Worm (Caenorhabditis elegans): ENCODE results near the gene gly-9.
A peak's percentile ranks its signal among the peaks of the same experiment; 100 is the strongest.

The gly-9 gene

DNA sequence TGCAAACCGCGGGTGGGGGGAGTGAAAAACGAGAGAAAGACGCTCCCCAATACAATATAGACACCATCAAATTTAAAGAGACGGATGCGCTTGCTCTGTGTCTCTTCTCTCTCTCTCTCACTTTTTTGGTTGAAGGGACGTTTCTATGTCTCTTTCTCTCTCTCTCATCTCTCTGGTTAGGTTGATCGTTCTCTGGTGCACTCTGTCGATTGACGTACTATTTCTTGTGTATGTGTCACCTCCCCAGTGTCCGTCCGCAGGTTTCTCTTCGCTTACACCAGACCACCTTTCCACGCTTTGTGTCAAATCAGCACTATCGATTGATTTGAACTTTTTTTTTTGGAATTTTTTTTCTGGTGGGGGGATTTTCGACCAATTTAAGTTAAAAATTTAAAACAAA is 47.0 kb downstream of the gly-9 start (continued):
- no peak for TF ChIP-seq madf-8 (GFP tag; conservative IDR thresholded peaks at IDR 0.05)
- no peak for TF ChIP-seq ekl-4 (GFP tag; IDR thresholded peaks at IDR 0.05)
- TF ChIP-seq lin-54 (GFP tag; optimal IDR thresholded peaks at IDR 0.05) = peak; percentile 11
- TF ChIP-seq F37B4.10 (GFP tag; IDR thresholded peaks at IDR 0.05) = no peak
- no peak for TF ChIP-seq dpl-1 (GFP tag; optimal IDR thresholded peaks at IDR 0.05)
- no peak for TF ChIP-seq nhr-27 (tag; optimal IDR thresholded peaks at IDR 0.05)
- TF ChIP-seq zim-3 (tag; optimal IDR thresholded peaks at IDR 0.05) = no peak
- TF ChIP-seq F22D6.2 (tag; optimal IDR thresholded peaks at IDR 0.05) = no peak
- TF ChIP-seq bed-1 (GFP tag; IDR thresholded peaks at IDR 0.05) = no peak
- no peak for TF ChIP-seq let-526 (GFP tag; IDR thresholded peaks at IDR 0.05)
- TF ChIP-seq cebp-1 (GFP tag; IDR thresholded peaks at IDR 0.05) = peak; percentile 42; the same call in 1 of the 2 replicates
- TF ChIP-seq cebp-1 (tag; optimal IDR thresholded peaks at IDR 0.05) = peak; percentile 65
- no peak for TF ChIP-seq dpff-1 (tag; optimal IDR thresholded peaks at IDR 0.05)
- peak; percentile 42 for TF ChIP-seq atf-7 (tag; optimal IDR thresholded peaks at IDR 0.05)
- TF ChIP-seq snpc-4 (GFP tag; optimal IDR thresholded peaks at IDR 0.05) = no peak
- peak; percentile 26 to 69 (median 48) for TF ChIP-seq snpc-4 (tag; optimal IDR thresholded peaks at IDR 0.05)
- TF ChIP-seq tlf-1 (GFP tag; optimal IDR thresholded peaks at IDR 0.05) = no peak
- TF ChIP-seq tbp1 (GFP tag; optimal IDR thresholded peaks at IDR 0.05) = peak; percentile 38
- no peak for TF ChIP-seq mes-4 (tag; optimal IDR thresholded peaks at IDR 0.05)
- no peak for TF ChIP-seq attf-6 (GFP tag; IDR thresholded peaks at IDR 0.05)
- TF ChIP-seq ceh-27 (GFP tag; optimal IDR thresholded peaks at IDR 0.05) = no peak
- TF ChIP-seq repo-1 (tag; optimal IDR thresholded peaks at IDR 0.05) = no peak
- no peak for TF ChIP-seq B0261.1 (tag; optimal IDR thresholded peaks at IDR 0.05)
- TF ChIP-seq F52B5.7 (tag; optimal IDR thresholded peaks at IDR 0.05) = no peak
- TF ChIP-seq egrh-3 (GFP tag; IDR thresholded peaks at IDR 0.05) = no peak
- TF ChIP-seq snpc-1.1 (tag; optimal IDR thresholded peaks at IDR 0.05; ENCODE audit: insufficient read depth) = no peak
- no peak for TF ChIP-seq ets-4 (GFP tag; optimal IDR thresholded peaks at IDR 0.05)
- peak; percentile 45 for TF ChIP-seq unc-62 (GFP tag; optimal IDR thresholded peaks at IDR 0.05)
- no peak for TF ChIP-seq nhr-120 (GFP tag; IDR thresholded peaks at IDR 0.05)
- no peak for TF ChIP-seq ceh-58 (GFP tag; IDR thresholded peaks at IDR 0.05)
- TF ChIP-seq snpc-1.3 (tag; optimal IDR thresholded peaks at IDR 0.05; ENCODE audit: insufficient read depth) = no peak
- no peak for TF ChIP-seq mxl-1 (tag; optimal IDR thresholded peaks at IDR 0.05)
- TF ChIP-seq lag-1 (GFP tag; IDR thresholded peaks at IDR 0.05) = no peak
- peak; percentile 54; the same call in 1 of the 2 replicates for TF ChIP-seq hmg-1.2 (GFP tag; IDR thresholded peaks at IDR 0.05)
- TF ChIP-seq nhr-80 (tag; optimal IDR thresholded peaks at IDR 0.05) = peak; percentile 89
- no peak for TF ChIP-seq aptf-3 (GFP tag; IDR thresholded peaks at IDR 0.05)
- no peak for TF ChIP-seq tbx-9 (tag; optimal IDR thresholded peaks at IDR 0.05; ENCODE audit: borderline replicate concordance)
- TF ChIP-seq ztf-3 (GFP tag; optimal IDR thresholded peaks at IDR 0.05) = no peak

ce11 chrIII:11241583-11242187 is 48.7 kb downstream of the gly-9 start:
- TF ChIP-seq egl-44 (GFP tag; IDR thresholded peaks at IDR 0.05) (no peak), mel-28 (tag; optimal IDR thresholded peaks at IDR 0.05; ENCODE audit: borderline replicate concordance) (no peak), nfyb-1 (GFP tag; IDR thresholded peaks at IDR 0.05) (no peak), Y95B8A.8 (GFP tag; IDR thresholded peaks at IDR 0.05) (no peak), nhr-90 (tag; optimal IDR thresholded peaks at IDR 0.05) (no peak), lin-26 (GFP tag; IDR thresholded peaks at IDR 0.05) (no peak), unc-130 (GFP tag; optimal IDR thresholded peaks at IDR 0.05) (no peak), pbrm-1 (GFP tag; IDR thresholded peaks at IDR 0.05) (no peak), nhr-80 (tag; optimal IDR thresholded peaks at IDR 0.05) (peak; percentile 82)
